Worm (Caenorhabditis elegans) whole organism, young adult: ENCODE results near the gene F45D11.14.

ENCODE experiments used
- B0035.1 ChIP-seq: sonication (generic microtip); optimal IDR thresholded peaks from 2 replicates; lab custom pipeline; 2016; ENCODE audit warnings: missing genetic modification characterization, mild to moderate bottlenecking, missing compliant biosample characterization, missing genotype, missing genetic modification reagents
- F57A8.1 ChIP-seq: fragments of 200-800 bp; sonication (Bioruptor generic); optimal IDR thresholded peaks from 2 replicates; lab custom pipeline; 2018; ENCODE audit warnings: mild to moderate bottlenecking, missing genetic modification characterization, moderate library complexity, missing compliant biosample characterization
- ama-1 ChIP-seq, 3 experiments: fragments of 150-350 bp in 1 of 3; sonication (generic microtip) in 2 of 3; optimal IDR thresholded peaks; 2 replicates each; lab custom pipeline; 2014 to 2018; ENCODE audit warnings: missing biosample characterization in 2 of 3, missing genetic modification characterization in 2 of 3, missing genetic modification reagents in 2 of 3
- ccch-3 ChIP-seq: fragments of 200-800 bp; sonication (Bioruptor generic); optimal IDR thresholded peaks from 2 replicates; lab custom pipeline; 2018; ENCODE audit warnings: mild to moderate bottlenecking, missing genetic modification characterization, missing compliant biosample characterization
- egrh-3 ChIP-seq: fragments of 200-800 bp; sonication (Bioruptor generic); IDR thresholded peaks from 2 replicates; pipeline ENCODE4 v1.3.6; 2022; ENCODE audit warnings: missing genetic modification reagents, missing genetic modification characterization, missing compliant biosample characterization
- ets-4 ChIP-seq: fragments of 200-800 bp; sonication (Bioruptor generic); optimal IDR thresholded peaks from 2 replicates; lab custom pipeline; 2018; ENCODE audit warnings: mild to moderate bottlenecking, missing genetic modification characterization, missing compliant biosample characterization
- fkh-3 ChIP-seq: sonication (generic microtip); optimal IDR thresholded peaks from 2 replicates; lab custom pipeline; 2016; ENCODE audit warnings: mild to moderate bottlenecking, missing genetic modification characterization, missing compliant biosample characterization
- him-1 ChIP-seq: sonication (generic microtip); optimal IDR thresholded peaks from 2 replicates; lab custom pipeline; 2016; ENCODE audit warnings: missing genotype, missing genetic modification reagents, missing genetic modification characterization, missing compliant biosample characterization
- hlh-12 ChIP-seq: sonication (generic microtip); optimal IDR thresholded peaks from 2 replicates; lab custom pipeline; 2016; ENCODE audit warnings: missing genetic modification characterization, missing compliant biosample characterization
- lin-26 ChIP-seq: fragments of 200-800 bp; sonication (Bioruptor generic); IDR thresholded peaks from 2 replicates; pipeline ENCODE4 v1.3.6; 2022; ENCODE audit warnings: missing genetic modification reagents, missing genetic modification characterization, missing compliant biosample characterization
- lir-1 ChIP-seq: fragments of 200-800 bp; sonication (Bioruptor generic); conservative IDR thresholded peaks from 2 replicates; pipeline ENCODE4 v1.3.6; 2022; ENCODE audit warnings: missing genetic modification reagents, missing genetic modification characterization, missing compliant biosample characterization
- snpc-4 ChIP-seq, 5 experiments: fragments of 150-350 bp in 1 of 5; sonication (generic microtip) in 4 of 5; optimal IDR thresholded peaks; 2 replicates each; lab custom pipeline; 2014 to 2018; ENCODE audit warnings: missing genetic modification characterization in 5 of 5, missing biosample characterization in 3 of 5, antibody characterized with exemption in 2 of 5, mild to moderate bottlenecking in 2 of 5, missing compliant biosample characterization in 2 of 5, missing genotype in 2 of 5, moderate library complexity in 2 of 5, missing genetic modification reagents in 1 of 5
- ztf-25 ChIP-seq: fragments of 200-800 bp; sonication (Bioruptor generic); IDR thresholded peaks from 2 replicates; pipeline ENCODE4 v1.3.6; 2022; ENCODE audit warnings: missing genetic modification reagents, missing genetic modification characterization, missing compliant biosample characterization

- TF ChIP-seq lir-1 (GFP tag; lab: Robert Waterston, UW) (no peak), B0035.1 (tag; lab: Kevin White, UChicago) (no peak), F57A8.1 (no peak), fkh-3 (tag; lab: Kevin White, UChicago) (no peak), ccch-3 (GFP tag; lab: Kevin White, UChicago) (no peak), ama-1 (optimal IDR thresholded peaks at IDR 0.05; lab: Kevin White, UChicago) (no peak), ama-1 (GFP tag; optimal IDR thresholded peaks at IDR 0.05; lab: Kevin White, UChicago) (no peak), snpc-4 (GFP tag; optimal IDR thresholded peaks at IDR 0.05; lab: Kevin White, UChicago) (no peak), snpc-4 (tag; optimal IDR thresholded peaks at IDR 0.05; lab: Kevin White, UChicago) (no peak), hlh-12 (tag; lab: Kevin White, UChicago) (no peak), ets-4 (GFP tag; lab: Kevin White, UChicago) (no peak), ztf-25 (GFP tag; lab: Robert Waterston, UW) (no peak), lin-26 (no peak), him-1 (tag; lab: Kevin White, UChicago) (no peak), egrh-3 (no peak)
Measured at ce11 chrII:1045692-1046091, 39.4 kb upstream of the F45D11.14 start, which contains the start of gene str-148.
